Worm (Caenorhabditis elegans) whole organism, L3 larva: ENCODE results near the gene agmo-1.
A peak's percentile ranks its signal among the peaks of the same experiment; 100 is the strongest.

Source experiments
- elt-2 ChIP-seq: sonication (generic microtip); optimal IDR thresholded peaks from 2 replicates; lab custom pipeline; 2016; ENCODE audit warnings: missing genetic modification reagents, mild to moderate bottlenecking, missing genetic modification characterization, missing compliant biosample characterization
- elt-3 ChIP-seq, 3 experiments: fragments of 150-350 bp in 1 of 3; sonication (generic microtip) in 2 of 3; optimal IDR thresholded peaks; 2 replicates in 2 of 3; 4 replicates in 1 of 3; lab custom pipeline; 2014 to 2017; ENCODE audit warnings: missing biosample characterization in 3 of 3, missing genetic modification characterization in 3 of 3
- fkh-10 ChIP-seq: sonication (generic microtip); optimal IDR thresholded peaks from 2 replicates; lab custom pipeline; 2017; ENCODE audit warnings: missing biosample characterization, missing genetic modification reagents, missing genetic modification characterization
- lin-39 ChIP-seq: fragments of 150-350 bp; optimal IDR thresholded peaks from 2 replicates; lab custom pipeline; 2018; ENCODE audit warnings: missing biosample characterization, missing genetic modification reagents, missing genetic modification characterization
- snpc-4 ChIP-seq: fragments of 150-350 bp; optimal IDR thresholded peaks from 2 replicates; lab custom pipeline; 2014; ENCODE audit warnings: missing biosample characterization, missing genetic modification characterization
- unc-39 ChIP-seq: sonication (generic microtip); optimal IDR thresholded peaks from 4 replicates; lab custom pipeline; 2017; ENCODE audit warnings: missing biosample characterization, missing genetic modification characterization
- zag-1 ChIP-seq: fragments of 150-350 bp; optimal IDR thresholded peaks from 2 replicates; lab custom pipeline; 2014; ENCODE audit warnings: missing biosample characterization, missing genetic modification characterization

- TF ChIP-seq snpc-4 (peak; percentile 54), zag-1 (tag; lab: Kevin White, UChicago) (no peak), lin-39 (tag; lab: Kevin White, UChicago) (no peak), elt-3 (tag; optimal IDR thresholded peaks at IDR 0.05; lab: Kevin White, UChicago) (peak in 1 of 3 experiments; percentile 9), unc-39 (tag; lab: Kevin White, UChicago) (no peak), fkh-10 (GFP tag; lab: Kevin White, UChicago) (peak; percentile 18), elt-2 (tag; lab: Kevin White, UChicago) (peak; percentile 51)
Measured at ce11 chrIII:12841328-12841727, 43.0 kb upstream of the agmo-1 start.
